Fruit fly (Drosophila melanogaster) whole organism, embryonic: ENCODE results near the gene HemK2.

Source experiments
- Adf1 ChIP-seq: fragments of 200-800 bp; sonication (Bioruptor generic); IDR thresholded peaks from 2 replicates; pipeline ENCODE4 v1.3.6; 2022; ENCODE audit warnings: missing biosample characterization, missing genetic modification characterization
- CG11398 ChIP-seq: fragments of 200-800 bp; sonication (Bioruptor generic); optimal IDR thresholded peaks from 2 replicates; lab custom pipeline; 2016; ENCODE audit warnings: missing biosample characterization, missing genetic modification characterization
- CG11504 ChIP-seq: fragments of 200-800 bp; sonication (Bioruptor generic); optimal IDR thresholded peaks from 3 replicates; lab custom pipeline; 2019; ENCODE audit warnings: missing biosample characterization, mild to moderate bottlenecking, missing genetic modification characterization, moderate library complexity
- CG12071 ChIP-seq: fragments of 200-800 bp; sonication (Bioruptor generic); optimal IDR thresholded peaks from 3 replicates; lab custom pipeline; 2018; ENCODE audit warnings: missing biosample characterization, mild to moderate bottlenecking, missing genetic modification characterization
- CG12744 ChIP-seq: fragments of 200-800 bp; sonication (Bioruptor generic); optimal IDR thresholded peaks from 2 replicates; lab custom pipeline; 2016; ENCODE audit warnings: missing biosample characterization, missing genetic modification characterization
- CG13123 ChIP-seq: fragments of 200-800 bp; sonication (Bioruptor generic); optimal IDR thresholded peaks from 2 replicates; lab custom pipeline; 2016; ENCODE audit warnings: missing biosample characterization, missing genetic modification characterization
- CG15073 ChIP-seq: fragments of 200-800 bp; sonication (Bioruptor generic); optimal IDR thresholded peaks from 2 replicates; lab custom pipeline; 2016; ENCODE audit warnings: missing biosample characterization, missing genetic modification characterization
- CG17612 ChIP-seq: fragments of 200-800 bp; sonication (Bioruptor generic); IDR thresholded peaks from 2 replicates; pipeline ENCODE4 v1.3.6; 2022; ENCODE audit warnings: missing biosample characterization, missing genetic modification characterization
- CG18476 ChIP-seq: fragments of 200-800 bp; sonication (Bioruptor generic); optimal IDR thresholded peaks from 2 replicates; lab custom pipeline; 2016; ENCODE audit warnings: missing biosample characterization, mild to moderate bottlenecking, missing genetic modification characterization
- CG2202 ChIP-seq: fragments of 200-800 bp; sonication (Bioruptor generic); optimal IDR thresholded peaks from 2 replicates; lab custom pipeline; 2018; ENCODE audit warnings: missing biosample characterization, mild to moderate bottlenecking, missing genetic modification characterization
- CG3726 ChIP-seq: fragments of 200-800 bp; sonication (Bioruptor generic); IDR thresholded peaks from 3 replicates; pipeline ENCODE4, ENCODE4 v1.3.6; 2022; ENCODE audit warnings: missing biosample characterization, missing genetic modification characterization
- CG6175 ChIP-seq: fragments of 200-800 bp; sonication (Bioruptor generic); IDR thresholded peaks from 3 replicates; pipeline ENCODE4 v1.3.6; 2022; ENCODE audit warnings: missing biosample characterization, missing genetic modification characterization
- CG8290 ChIP-seq, 3 experiments: fragments of 200-800 bp; sonication (Bioruptor generic); optimal IDR thresholded peaks; 2 replicates each; lab custom pipeline; 2016 to 2019; ENCODE audit warnings: missing biosample characterization in 3 of 3, missing genetic modification characterization in 3 of 3, mild to moderate bottlenecking in 2 of 3, moderate library complexity in 1 of 3
- Chrac-16 ChIP-seq: fragments of 200-800 bp; sonication (Bioruptor generic); optimal IDR thresholded peaks from 3 replicates; lab custom pipeline; 2016; ENCODE audit warnings: missing biosample characterization, missing genetic modification characterization
- D ChIP-seq, 2 experiments: fragments of 200-800 bp in 1 of 2; fragments of >200 bp in 1 of 2; sonication (Bioruptor generic) in 1 of 2; optimal IDR thresholded peaks; 2 replicates in 1 of 2; 3 replicates in 1 of 2; lab custom pipeline; 2017; ENCODE audit warnings: mild to moderate bottlenecking in 1 of 2, missing biosample characterization in 1 of 2, missing genetic modification characterization in 1 of 2, missing genetic modification reagents in 1 of 2
- D19B ChIP-seq: fragments of 200-800 bp; sonication (Bioruptor generic); optimal IDR thresholded peaks from 2 replicates; lab custom pipeline; 2017; ENCODE audit warnings: missing biosample characterization, mild to moderate bottlenecking, missing genetic modification characterization
- Deaf1 ChIP-seq: fragments of 200-800 bp; optimal IDR thresholded peaks from 3 replicates; lab custom pipeline; 2019; ENCODE audit warnings: missing biosample characterization, mild to moderate bottlenecking, missing genetic modification characterization, moderate library complexity
- Dfd ChIP-seq, 2 experiments: fragments of >200 bp; optimal IDR thresholded peaks; 2 replicates each; lab custom pipeline; 2017; ENCODE audit warnings: missing biosample characterization in 2 of 2, missing genetic modification characterization in 2 of 2
- Doc3 ChIP-seq: fragments of 200-800 bp; sonication (Bioruptor generic); IDR thresholded peaks from 3 replicates; pipeline ENCODE4 v1.3.6; 2022; ENCODE audit warnings: missing biosample characterization, missing genetic modification characterization; ENCODE audit not compliant: partially characterized antibody
- Drgx ChIP-seq: fragments of 200-800 bp; sonication (Bioruptor generic); IDR thresholded peaks from 2 replicates; pipeline ENCODE4 v1.3.6; 2022; ENCODE audit warnings: missing biosample characterization, missing genetic modification characterization
- Eip74EF ChIP-seq, 2 experiments: fragments of 200-800 bp in 1 of 2; fragments of >200 bp in 1 of 2; sonication (Bioruptor generic) in 1 of 2; optimal IDR thresholded peaks; 2 replicates each; lab custom pipeline; 2017 to 2019; ENCODE audit warnings: missing biosample characterization in 2 of 2, missing genetic modification characterization in 2 of 2, mild to moderate bottlenecking in 1 of 2, moderate library complexity in 1 of 2
- Hr51 ChIP-seq, 2 experiments: fragments of 200-800 bp; sonication (Bioruptor generic); optimal IDR thresholded peaks; 2 replicates in 1 of 2; 3 replicates in 1 of 2; lab custom pipeline; 2016 to 2018; ENCODE audit warnings: missing biosample characterization in 2 of 2, missing genetic modification characterization in 2 of 2, mild to moderate bottlenecking in 1 of 2, moderate library complexity in 1 of 2
- Lhr ChIP-seq: fragments of 200-800 bp; sonication (Bioruptor generic); optimal IDR thresholded peaks from 3 replicates; lab custom pipeline; 2017; ENCODE audit warnings: mild to moderate bottlenecking, missing biosample characterization, missing genetic modification reagents, missing genetic modification characterization
- MBD-R2 ChIP-seq: fragments of 200-800 bp; sonication (Bioruptor generic); IDR thresholded peaks from 2 replicates; pipeline ENCODE4 v1.3.6; 2022; ENCODE audit warnings: missing biosample characterization, missing genetic modification characterization
- Sox100B ChIP-seq: fragments of 200-800 bp; sonication (Bioruptor generic); optimal IDR thresholded peaks from 3 replicates; lab custom pipeline; 2018; ENCODE audit warnings: missing biosample characterization, mild to moderate bottlenecking, missing genetic modification characterization
- Ssrp ChIP-seq: fragments of 200-800 bp; sonication (Bioruptor generic); optimal IDR thresholded peaks from 2 replicates; lab custom pipeline; 2018; ENCODE audit warnings: missing biosample characterization, mild to moderate bottlenecking, missing genetic modification characterization, moderate library complexity
- ase ChIP-seq: fragments of 200-800 bp; sonication (Bioruptor generic); IDR thresholded peaks from 3 replicates; pipeline ENCODE4 v1.3.6; 2022; ENCODE audit warnings: missing biosample characterization, missing genetic modification characterization
- az2 ChIP-seq: fragments of 200-800 bp; sonication (Bioruptor generic); optimal IDR thresholded peaks from 3 replicates; lab custom pipeline; 2016; ENCODE audit warnings: missing biosample characterization, missing genetic modification characterization
- bsh ChIP-seq, 2 experiments: fragments of 200-800 bp; sonication (Bioruptor generic); optimal IDR thresholded peaks; 2 replicates each; lab custom pipeline; 2017 to 2018; ENCODE audit warnings: mild to moderate bottlenecking in 2 of 2, missing biosample characterization in 2 of 2, missing genetic modification characterization in 2 of 2, moderate library complexity in 1 of 2
- chinmo ChIP-seq: fragments of 200-800 bp; sonication (Bioruptor generic); IDR thresholded peaks from 4 replicates; pipeline ENCODE4 v1.3.6; 2022; ENCODE audit warnings: missing biosample characterization, missing genetic modification characterization; ENCODE audit not compliant: partially characterized antibody
- ci ChIP-seq: fragments of 200-800 bp; sonication (Bioruptor generic); IDR thresholded peaks from 3 replicates; pipeline ENCODE4 v1.3.6; 2022; ENCODE audit warnings: missing biosample characterization, missing genetic modification characterization
- danr ChIP-seq: fragments of 200-800 bp; sonication (Bioruptor generic); IDR thresholded peaks from 2 replicates; pipeline ENCODE4 v1.3.6; 2022; ENCODE audit warnings: missing biosample characterization, missing genetic modification characterization
- dmrt99B ChIP-seq: fragments of 200-800 bp; sonication (Bioruptor generic); optimal IDR thresholded peaks from 2 replicates; lab custom pipeline; 2018; ENCODE audit warnings: missing biosample characterization, mild to moderate bottlenecking, missing genetic modification characterization, moderate library complexity
- gfzf ChIP-seq: fragments of 200-800 bp; sonication (Bioruptor generic); optimal IDR thresholded peaks from 2 replicates; lab custom pipeline; 2016; ENCODE audit warnings: missing biosample characterization, mild to moderate bottlenecking, missing genetic modification characterization, moderate library complexity
- grn ChIP-seq: fragments of 200-800 bp; sonication (Bioruptor generic); optimal IDR thresholded peaks from 3 replicates; lab custom pipeline; 2017; ENCODE audit warnings: missing biosample characterization, missing genetic modification characterization
- gsb-n ChIP-seq: fragments of 200-800 bp; sonication (Bioruptor generic); optimal IDR thresholded peaks from 3 replicates; lab custom pipeline; 2018; ENCODE audit warnings: missing biosample characterization, mild to moderate bottlenecking, missing genetic modification characterization
- her ChIP-seq: fragments of 200-800 bp; sonication (Bioruptor generic); optimal IDR thresholded peaks from 2 replicates; lab custom pipeline; 2016; ENCODE audit warnings: missing biosample characterization, missing genetic modification characterization
- inv ChIP-seq: fragments of 200-800 bp; sonication (Bioruptor generic); IDR thresholded peaks from 2 replicates; pipeline ENCODE4 v1.3.6; 2022; ENCODE audit warnings: missing biosample characterization, missing genetic modification characterization; ENCODE audit not compliant: partially characterized antibody
- nom ChIP-seq: fragments of 200-800 bp; sonication (Bioruptor generic); optimal IDR thresholded peaks from 2 replicates; lab custom pipeline; 2017; ENCODE audit warnings: missing biosample characterization, missing genetic modification characterization, mild to moderate bottlenecking, moderate library complexity, missing genetic modification reagents
- pnt ChIP-seq: fragments of 200-800 bp; sonication (Bioruptor generic); optimal IDR thresholded peaks from 3 replicates; lab custom pipeline; 2016; ENCODE audit warnings: missing biosample characterization, missing genetic modification characterization
- prd ChIP-seq, 3 experiments: fragments of >200 bp in 2 of 3; fragments of 200-800 bp in 1 of 3; sonication (Bioruptor generic) in 1 of 3; optimal IDR thresholded peaks in 2 of 3; IDR thresholded peaks in 1 of 3; 2 replicates in 2 of 3; 3 replicates in 1 of 3; pipeline versions ENCODE4 v1.3.6 to Lab custom; 2017 to 2022; ENCODE audit warnings: missing biosample characterization in 1 of 3, missing genetic modification characterization in 1 of 3
- sisA ChIP-seq: fragments of 200-800 bp; sonication (Bioruptor generic); IDR thresholded peaks from 2 replicates; pipeline ENCODE4 v1.3.6; 2022; ENCODE audit warnings: missing biosample characterization, missing genetic modification characterization
- sr ChIP-seq: fragments of 200-800 bp; sonication (Bioruptor generic); IDR thresholded peaks from 3 replicates; pipeline ENCODE4 v1.3.6; 2022; ENCODE audit warnings: missing biosample characterization, missing genetic modification characterization
- toy ChIP-seq: fragments of 200-800 bp; sonication (Bioruptor generic); IDR thresholded peaks from 2 replicates; pipeline ENCODE4 v1.3.6; 2022; ENCODE audit warnings: missing biosample characterization, missing genetic modification characterization
- z ChIP-seq: fragments of 200-800 bp; sonication (Bioruptor generic); IDR thresholded peaks from 3 replicates; pipeline ENCODE4 v1.3.6; 2022; ENCODE audit warnings: missing biosample characterization, missing genetic modification characterization
- zfh2 ChIP-seq: fragments of 200-800 bp; sonication (Bioruptor generic); optimal IDR thresholded peaks from 2 replicates; lab custom pipeline; 2016; ENCODE audit warnings: missing biosample characterization, missing genetic modification characterization

Gene HemK2

DNA sequence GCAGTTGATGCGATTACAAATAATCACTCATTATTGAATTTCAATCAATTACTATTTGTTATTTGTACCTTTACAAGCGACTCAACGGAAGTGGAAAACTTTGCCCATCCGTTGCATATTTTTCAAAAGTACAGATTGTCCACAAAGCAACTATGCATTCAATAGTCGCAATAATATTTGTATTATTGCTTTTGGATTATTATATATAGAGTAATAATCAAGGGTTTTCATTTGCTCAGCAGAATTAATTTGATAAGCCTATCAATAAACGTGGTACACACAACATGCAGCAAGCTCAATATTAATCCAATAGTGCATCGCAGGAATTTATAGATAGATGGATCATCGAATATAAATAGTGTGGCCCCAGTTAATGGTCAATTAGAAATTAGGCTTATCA lies 30.9 kb downstream of the HemK2 start:
- no peak for TF ChIP-seq az2 (GFP tag; lab: Kevin White, UChicago)
- peak; percentile 15 for TF ChIP-seq Sox100B
- 0 out of 2 replicates have a peak, but pooled peaks have one; percentile 5 for TF ChIP-seq CG17612 (GFP tag; lab: Robert Waterston, UW)
- peak in 1 of 2 experiments; percentile 37 for TF ChIP-seq bsh (GFP tag; optimal IDR thresholded peaks at IDR 0.05; lab: Kevin White, UChicago)
- TF ChIP-seq ase (GFP tag; lab: Robert Waterston, UW), result no peak
- peak; percentile 8 for TF ChIP-seq CG11504 (tag; lab: Kevin White, UChicago)
- TF ChIP-seq, all 482 proteins: peak for 4

- peak; percentile 29 for TF ChIP-seq Deaf1
- TF ChIP-seq CG18476 (GFP tag; lab: Kevin White, UChicago), result no peak
- TF ChIP-seq pnt (GFP tag; lab: Kevin White, UChicago), result no peak
- no peak for TF ChIP-seq Chrac-16 (GFP tag; lab: Kevin White, UChicago)
- no peak for TF ChIP-seq her (GFP tag; lab: Kevin White, UChicago)
- no peak for TF ChIP-seq CG11398 (GFP tag; lab: Kevin White, UChicago)
- TF ChIP-seq prd (optimal IDR thresholded peaks at IDR 0.05; lab: Kevin White, UChicago), result no peak
- no peak for TF ChIP-seq prd (GFP tag; IDR thresholded peaks at IDR 0.05; lab: Robert Waterston, UW)
- no peak for TF ChIP-seq CG12744 (GFP tag; lab: Kevin White, UChicago)
- no peak for TF ChIP-seq CG15073
- no peak for TF ChIP-seq D19B
- peak; percentile 31 for TF ChIP-seq nom (GFP tag; lab: Kevin White, UChicago)
- no peak for TF ChIP-seq Lhr
- TF ChIP-seq Adf1 (GFP tag; lab: Robert Waterston, UW), result peak; percentile 14
- peak; percentile 20 for TF ChIP-seq grn
- no peak for TF ChIP-seq MBD-R2 (GFP tag; lab: Robert Waterston, UW)
- TF ChIP-seq Drgx (GFP tag; lab: Robert Waterston, UW), result peak; percentile 37; the same call in 1 of the 2 replicates
- no peak for TF ChIP-seq Eip74EF (GFP tag; optimal IDR thresholded peaks at IDR 0.05; lab: Kevin White, UChicago)
- TF ChIP-seq bsh (GFP tag; optimal IDR thresholded peaks at IDR 0.05; lab: Kevin White, UChicago), result peak in 1 of 2 experiments; percentile 41
- TF ChIP-seq chinmo (GFP tag; lab: Robert Waterston, UW), result 0 out of 4 replicates have a peak, but pooled peaks have one; percentile 8
Measured at dm6 chr2L:2727812-2728211, 31.7 kb downstream of the HemK2 start.

dm6 chr2L:2727364-2727763 lies 32.1 kb downstream of the HemK2 start:
- no peak for TF ChIP-seq danr (GFP tag; lab: Robert Waterston, UW)
- peak; percentile 41; the same call in 1 of the 3 replicates for TF ChIP-seq z (GFP tag; lab: Robert Waterston, UW)
- TF ChIP-seq Doc3, result no peak
- TF ChIP-seq CG6175 (GFP tag; lab: Robert Waterston, UW), result 0 out of 3 replicates have a peak, but pooled peaks have one; percentile 32
- no peak for TF ChIP-seq toy (GFP tag; lab: Robert Waterston, UW)
- no peak for TF ChIP-seq Ssrp (tag; lab: Kevin White, UChicago)
- no peak for TF ChIP-seq zfh2 (GFP tag; lab: Kevin White, UChicago)
- TF ChIP-seq sr (GFP tag; lab: Robert Waterston, UW), result 0 out of 3 replicates have a peak, but pooled peaks have one; percentile 3
- TF ChIP-seq CG13123, result no peak
- TF ChIP-seq dmrt99B (tag; lab: Kevin White, UChicago), result no peak
- TF ChIP-seq CG3726 (GFP tag; lab: Robert Waterston, UW), result no peak
- no peak for TF ChIP-seq Hr51 (GFP tag; optimal IDR thresholded peaks at IDR 0.05; lab: Kevin White, UChicago)
- TF ChIP-seq chinmo (GFP tag; lab: Robert Waterston, UW), result peak; percentile 78; the same call in 3 of the 4 replicates
- TF ChIP-seq CG12071 (GFP tag; lab: Kevin White, UChicago), result no peak
- TF ChIP-seq inv (GFP tag; lab: Robert Waterston, UW), result no peak
- TF ChIP-seq gfzf (GFP tag; lab: Kevin White, UChicago), result no peak
- no peak for TF ChIP-seq gsb-n (tag; lab: Kevin White, UChicago)
- no peak for TF ChIP-seq Dfd (GFP tag; optimal IDR thresholded peaks at IDR 0.05; lab: Kevin White, UChicago)
- TF ChIP-seq Deaf1, result no peak
- 0 out of 3 replicates have a peak, but pooled peaks have one; percentile 33 for TF ChIP-seq ci
- TF ChIP-seq D (optimal IDR thresholded peaks at IDR 0.05; lab: Kevin White, UChicago), result no peak
- TF ChIP-seq D (GFP tag; optimal IDR thresholded peaks at IDR 0.05; lab: Kevin White, UChicago), result no peak
- no peak for TF ChIP-seq CG8290 (GFP tag; optimal IDR thresholded peaks at IDR 0.05; lab: Kevin White, UChicago)
- TF ChIP-seq CG8290 (tag; optimal IDR thresholded peaks at IDR 0.05; lab: Kevin White, UChicago), result peak in 1 of 2 experiments; percentile 2
- TF ChIP-seq sisA, result no peak
- no peak for TF ChIP-seq CG2202 (tag; lab: Kevin White, UChicago)
